Worm (Caenorhabditis elegans): ENCODE results near the gene srh-71.

srh-71 gene

ce11 chrII:3123206-3123605, at the start of gene srh-71:
Gene srh-71 (plus strand): TSS chrII:3123506.
- no peak for TF ChIP-seq mdl-1 (tag; optimal IDR thresholded peaks at IDR 0.05)
- no peak for TF ChIP-seq lin-39 (tag; optimal IDR thresholded peaks at IDR 0.05)
- TF ChIP-seq nhr-102 (tag; optimal IDR thresholded peaks at IDR 0.05) = no peak
- TF ChIP-seq dve-1 (tag; optimal IDR thresholded peaks at IDR 0.05; ENCODE audit: insufficient read depth) = no peak
- no peak for TF ChIP-seq madf-9 (GFP tag; conservative IDR thresholded peaks at IDR 0.05)
- no peak for TF ChIP-seq unc-130 (GFP tag; optimal IDR thresholded peaks at IDR 0.05)
- TF ChIP-seq dmd-9 (GFP tag; IDR thresholded peaks at IDR 0.05) = no peak

DNA sequence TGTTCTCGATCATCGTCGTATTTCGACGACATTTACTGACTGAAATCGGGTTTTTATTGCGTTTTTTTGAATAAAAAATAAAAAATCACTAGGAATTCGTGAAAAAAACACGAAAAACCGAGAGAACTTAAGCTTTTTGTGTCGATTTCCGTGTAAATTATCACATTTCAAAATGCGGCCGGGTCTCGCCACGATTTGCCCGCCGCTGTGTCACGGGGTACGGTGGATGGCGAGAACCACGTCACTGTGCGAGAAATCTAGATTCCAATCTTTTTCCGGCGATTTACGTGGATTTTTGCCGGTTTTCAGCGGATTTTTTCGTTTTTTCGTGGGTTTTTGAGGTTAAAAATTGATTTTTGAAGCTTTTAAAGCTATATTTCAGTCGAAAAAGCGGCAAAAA, 46.4 kb upstream of the srh-71 start, which contains the start of gene Y25C1A.8:
TSS of gene Y25C1A.8 (minus strand) at position 45 of the 400 bp plus-strand sequence.
- 0 out of 2 replicates have a peak, but pooled peaks have one; percentile 46 for TF ChIP-seq lim-7 (GFP tag; IDR thresholded peaks at IDR 0.05)
- peak; percentile 95 for TF ChIP-seq duxl-1 (tag; optimal IDR thresholded peaks at IDR 0.05; ENCODE audit: poor library complexity)
- TF ChIP-seq ZK546.5 (tag; optimal IDR thresholded peaks at IDR 0.05) = no peak
- TF ChIP-seq unc-62 (GFP tag; optimal IDR thresholded peaks at IDR 0.05 in 1 of 2) = peak in 1 of 2 experiments; percentile 92
- no peak for TF ChIP-seq unc-62 (tag; optimal IDR thresholded peaks at IDR 0.05)
- peak; percentile 71 for TF ChIP-seq dmd-9 (GFP tag; IDR thresholded peaks at IDR 0.05)
- no peak for TF ChIP-seq lin-39 (tag; optimal IDR thresholded peaks at IDR 0.05)
- TF ChIP-seq dve-1 (tag; optimal IDR thresholded peaks at IDR 0.05; ENCODE audit: insufficient read depth) = peak; percentile 95
- peak; percentile 82 for TF ChIP-seq nhr-6 (tag; optimal IDR thresholded peaks at IDR 0.05)
- peak; percentile 66 for TF ChIP-seq snpc-1.2 (GFP tag; IDR thresholded peaks at IDR 0.05)
- TF ChIP-seq madf-5 (GFP tag; IDR thresholded peaks at IDR 0.05) = no peak
- no peak for TF ChIP-seq lin-15B (tag; optimal IDR thresholded peaks at IDR 0.05)
- no peak for TF ChIP-seq Y105C5A.15 (GFP tag; IDR thresholded peaks at IDR 0.05)
- TF ChIP-seq hlh-30 (tag; optimal IDR thresholded peaks at IDR 0.05; ENCODE audit: insufficient read depth) = peak; percentile 92
- TF ChIP-seq snpc-4 (tag; optimal IDR thresholded peaks at IDR 0.05) = peak; percentile 48
- TF ChIP-seq dmd-6 (GFP tag; IDR thresholded peaks at IDR 0.05) = peak; percentile 83
- TF ChIP-seq ama-1 (optimal IDR thresholded peaks at IDR 0.05) = no peak
- TF ChIP-seq ces-1 (GFP tag; optimal IDR thresholded peaks at IDR 0.05) = peak; percentile 28
- TF ChIP-seq nhr-42 (GFP tag; IDR thresholded peaks at IDR 0.05) = peak; percentile 75
- TF ChIP-seq ctbp-1 (GFP tag; IDR thresholded peaks at IDR 0.05) = peak; percentile 85
- peak; percentile 64 for TF ChIP-seq nhr-28 (tag; optimal IDR thresholded peaks at IDR 0.05)
- peak; percentile 78 for TF ChIP-seq jun-1 (tag; optimal IDR thresholded peaks at IDR 0.05)
- TF ChIP-seq dmd-8 (GFP tag; IDR thresholded peaks at IDR 0.05) = no peak
- TF ChIP-seq egl-43 (GFP tag; IDR thresholded peaks at IDR 0.05) = peak; percentile 82
- no peak for TF ChIP-seq tag-97 (GFP tag; IDR thresholded peaks at IDR 0.05)
- TF ChIP-seq mdl-1 (tag; optimal IDR thresholded peaks at IDR 0.05) = peak in 1 of 2 experiments; percentile 69
- peak; percentile 80 for TF ChIP-seq lin-29 (GFP tag; IDR thresholded peaks at IDR 0.05)
- peak; percentile 45; the same call in 1 of the 2 replicates for TF ChIP-seq mdt-29 (GFP tag; IDR thresholded peaks at IDR 0.05)
- no peak for TF ChIP-seq skn-1 (tag; optimal IDR thresholded peaks at IDR 0.05)
- TF ChIP-seq F49E8.2 (tag; optimal IDR thresholded peaks at IDR 0.05; ENCODE audit: borderline replicate concordance) = peak; percentile 67
- TF ChIP-seq unc-39 (tag; optimal IDR thresholded peaks at IDR 0.05) = no peak
- peak in 1 of 2 experiments; percentile 79 for TF ChIP-seq hif-1 (tag; optimal IDR thresholded peaks at IDR 0.05)
- peak; percentile 38 for TF ChIP-seq gei-8 (GFP tag; optimal IDR thresholded peaks at IDR 0.05)
- peak; percentile 89 for TF ChIP-seq lin-38 (GFP tag; IDR thresholded peaks at IDR 0.05)
- no peak for TF ChIP-seq nhr-41 (GFP tag; IDR thresholded peaks at IDR 0.05)
- peak; percentile 89 for TF ChIP-seq hlh-11 (tag; optimal IDR thresholded peaks at IDR 0.05)
- TF ChIP-seq mxl-2 (GFP tag; conservative IDR thresholded peaks at IDR 0.05) = 0 out of 2 replicates have a peak, but pooled peaks have one; percentile 49
- TF ChIP-seq lin-1 (GFP tag; IDR thresholded peaks at IDR 0.05) = peak; percentile 89
- peak; percentile 53 for TF ChIP-seq fkh-10 (GFP tag; optimal IDR thresholded peaks at IDR 0.05)
- TF ChIP-seq pha-4 (GFP tag; IDR thresholded peaks at IDR 0.05) = peak; percentile 91
- no peak for TF ChIP-seq pha-4 (tag; optimal IDR thresholded peaks at IDR 0.05)
- peak; percentile 47 for TF ChIP-seq zfp-2 (tag; optimal IDR thresholded peaks at IDR 0.05)
- peak; percentile 86 for TF ChIP-seq ceh-20 (GFP tag; IDR thresholded peaks at IDR 0.05)
- peak; percentile 63 for TF ChIP-seq mxl-3 (GFP tag; optimal IDR thresholded peaks at IDR 0.05)
- peak; percentile 99 to 100 for TF ChIP-seq lsy-2 (tag; optimal IDR thresholded peaks at IDR 0.05)
